Fruit fly (Drosophila melanogaster): Measurements from ENCODE around the gene Atg1.
A peak's percentile ranks its signal among the peaks of the same experiment; 100 is the strongest.

Gene Atg1

dm6 chr3L:12789875-12790373 lies 15.0 kb downstream of the Atg1 start, which contains the start of gene CG42709 (continued):
- no peak for TF ChIP-seq Nf-YC (tag; optimal IDR thresholded peaks at IDR 0.05)
- no peak for TF ChIP-seq Dek (tag; optimal IDR thresholded peaks at IDR 0.05)
- TF ChIP-seq Xbp1 (GFP tag; optimal IDR thresholded peaks at IDR 0.05), result no peak
- TF ChIP-seq stc (GFP tag; IDR thresholded peaks at IDR 0.05), result no peak
- no peak for TF ChIP-seq klu (GFP tag; IDR thresholded peaks at IDR 0.05)
- TF ChIP-seq CG3281 (GFP tag; optimal IDR thresholded peaks at IDR 0.05), result no peak
- peak; percentile 61 for TF ChIP-seq exex (tag; optimal IDR thresholded peaks at IDR 0.05)
- TF ChIP-seq her (GFP tag; optimal IDR thresholded peaks at IDR 0.05), result no peak
- TF ChIP-seq Dp (GFP tag; optimal IDR thresholded peaks at IDR 0.05), result no peak
- TF ChIP-seq CG6689 (GFP tag; IDR thresholded peaks at IDR 0.05), result no peak
- TF ChIP-seq CG17186 (GFP tag; optimal IDR thresholded peaks at IDR 0.05), result no peak
- TF ChIP-seq Side (GFP tag; optimal IDR thresholded peaks at IDR 0.05), result no peak
- no peak for TF ChIP-seq CG11456 (GFP tag; IDR thresholded peaks at IDR 0.05)
- TF ChIP-seq ERR (GFP tag; optimal IDR thresholded peaks at IDR 0.05), result no peak
- no peak for TF ChIP-seq hbn (GFP tag; IDR thresholded peaks at IDR 0.05; ENCODE audit: partially characterized antibody)
- TF ChIP-seq CG18619 (GFP tag; optimal IDR thresholded peaks at IDR 0.05), result no peak
- TF ChIP-seq Jarid2 (GFP tag; optimal IDR thresholded peaks at IDR 0.05), result peak; percentile 67
- TF ChIP-seq CG1647 (GFP tag; optimal IDR thresholded peaks at IDR 0.05), result no peak
- TF ChIP-seq z (GFP tag; IDR thresholded peaks at IDR 0.05), result peak; percentile 47; the same call in 1 of the 3 replicates
- TF ChIP-seq CG12659 (GFP tag; optimal IDR thresholded peaks at IDR 0.05), result no peak
- TF ChIP-seq Drgx (GFP tag; IDR thresholded peaks at IDR 0.05), result peak; percentile 31; the same call in 1 of the 2 replicates
- no peak for TF ChIP-seq E2f1 (GFP tag; IDR thresholded peaks at IDR 0.05)
- TF ChIP-seq seq (GFP tag; IDR thresholded peaks at IDR 0.05), result no peak
- TF ChIP-seq shn (GFP tag; optimal IDR thresholded peaks at IDR 0.05), result no peak
- no peak for TF ChIP-seq CG12236 (GFP tag; optimal IDR thresholded peaks at IDR 0.05)
- TF ChIP-seq NC2α (GFP tag; optimal IDR thresholded peaks at IDR 0.05), result no peak
- peak; percentile 62 for TF ChIP-seq lbe (GFP tag; optimal IDR thresholded peaks at IDR 0.05)
- no peak for TF ChIP-seq rib (GFP tag; IDR thresholded peaks at IDR 0.05)
- TF ChIP-seq Trl (optimal IDR thresholded peaks at IDR 0.05), result peak; percentile 68 to 87
- TF ChIP-seq Trl (GFP tag; optimal IDR thresholded peaks at IDR 0.05), result no peak
- TF ChIP-seq Lim3 (GFP tag; IDR thresholded peaks at IDR 0.05), result no peak
- no peak for TF ChIP-seq CG3407 (GFP tag; optimal IDR thresholded peaks at IDR 0.05)
- TF ChIP-seq CG10979 (tag; optimal IDR thresholded peaks at IDR 0.05), result no peak
- TF ChIP-seq CG31224 (GFP tag; IDR thresholded peaks at IDR 0.05), result no peak
- TF ChIP-seq Scr (GFP tag; IDR thresholded peaks at IDR 0.05; ENCODE audit: partially characterized antibody), result no peak
- 0 out of 4 replicates have a peak, but pooled peaks have one; percentile 45 for TF ChIP-seq chinmo (GFP tag; IDR thresholded peaks at IDR 0.05; ENCODE audit: partially characterized antibody)
- TF ChIP-seq en (GFP tag; optimal IDR thresholded peaks at IDR 0.05), result no peak

DNA sequence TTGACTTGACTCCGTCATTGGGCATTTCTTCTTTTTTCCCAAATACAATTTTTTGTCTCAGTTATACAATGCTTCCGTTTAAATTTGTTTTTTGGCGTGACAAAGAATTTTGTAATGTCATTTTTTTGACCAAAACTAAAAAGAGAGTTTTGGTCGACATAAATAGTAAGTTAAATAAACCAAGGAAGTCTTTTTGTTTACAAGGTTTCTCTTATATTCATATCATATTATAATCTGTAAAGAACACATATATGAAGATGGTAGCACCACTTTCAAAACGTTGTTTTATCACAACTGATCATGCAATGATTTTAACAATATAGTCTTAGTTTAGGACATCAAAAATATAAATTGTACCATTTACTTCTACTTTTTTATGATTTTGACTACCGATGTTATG lies 23.9 kb downstream of the Atg1 start, which contains the start of the genes CG10969 and CG17666:
Gene CG10969, minus strand, starts transcription at position 101 of the 400 bp plus-strand sequence.
Gene CG17666, plus strand, starts transcription at position 329 of the 400 bp plus-strand sequence.
- TF ChIP-seq CG13894 (tag; optimal IDR thresholded peaks at IDR 0.05) (no peak), ftz-f1 (GFP tag; optimal IDR thresholded peaks at IDR 0.05) (no peak), CG13296 (GFP tag; optimal IDR thresholded peaks at IDR 0.05) (no peak), Deaf1 (tag; optimal IDR thresholded peaks at IDR 0.05) (no peak), CG12659 (GFP tag; optimal IDR thresholded peaks at IDR 0.05) (no peak), NFAT (GFP tag; IDR thresholded peaks at IDR 0.05) (no peak), Xrp1 (GFP tag; IDR thresholded peaks at IDR 0.05) (no peak), lmd (GFP tag; IDR thresholded peaks at IDR 0.05) (no peak), lilli (GFP tag; optimal IDR thresholded peaks at IDR 0.05) (no peak), CG17186 (GFP tag; optimal IDR thresholded peaks at IDR 0.05) (no peak), ap (GFP tag; IDR thresholded peaks at IDR 0.05) (no peak), CG17829 (tag; optimal IDR thresholded peaks at IDR 0.05) (no peak), B-H1 (GFP tag; IDR thresholded peaks at IDR 0.05) (no peak), CG4707 (GFP tag; optimal IDR thresholded peaks at IDR 0.05) (no peak), Oli (tag; optimal IDR thresholded peaks at IDR 0.05) (no peak), CG10274 (GFP tag; optimal IDR thresholded peaks at IDR 0.05) (no peak), lov (optimal IDR thresholded peaks at IDR 0.05) (no peak), lov (GFP tag; IDR thresholded peaks at IDR 0.05) (no peak)

All from whole organism, embryonic.